Fruit fly (Drosophila melanogaster): ENCODE data around the gene CG16753.
A peak's percentile ranks its signal among the peaks of the same experiment; 100 is the strongest.

dm6 chr3L:3052110-3052871 lies 2.6 kb upstream of the CG16753 start, which contains the start of gene CG1271:
- TF ChIP-seq CTCF (optimal IDR thresholded peaks at IDR 0.05): peak; percentile 6 to 39
- TF ChIP-seq CG8478 (optimal IDR thresholded peaks at IDR 0.05): no peak

Data from S2 (cell line).